Worm (Caenorhabditis elegans) whole organism, L4 larva: ENCODE results near the gene C35A5.3.

ENCODE experiments used
- D1046.2 ChIP-seq: fragments of 200-800 bp; sonication (Bioruptor generic); IDR thresholded peaks from 2 replicates; pipeline ENCODE4 v1.3.6; 2022; ENCODE audit warnings: missing genetic modification characterization, missing compliant biosample characterization
- F37D6.2 ChIP-seq: sonication (generic microtip); optimal IDR thresholded peaks from 2 replicates; lab custom pipeline; 2016; ENCODE audit warnings: mild to moderate bottlenecking, missing genetic modification characterization, missing compliant biosample characterization
- F44E2.7 ChIP-seq: fragments of 200-800 bp; sonication (Bioruptor generic); IDR thresholded peaks from 2 replicates; pipeline ENCODE4 v2.1.2; 2022; ENCODE audit warnings: missing genetic modification characterization, missing compliant biosample characterization
- R02D3.7 ChIP-seq: fragments of 150-350 bp; sonication (generic microtip); optimal IDR thresholded peaks from 3 replicates; lab custom pipeline; 2014; ENCODE audit warnings: missing biosample characterization, missing genetic modification characterization
- T26A8.4 ChIP-seq: fragments of 200-800 bp; sonication (Bioruptor generic); IDR thresholded peaks from 2 replicates; pipeline ENCODE4 v1.3.6; 2022; ENCODE audit warnings: missing genetic modification characterization, missing compliant biosample characterization
- Y105C5A.15 ChIP-seq: fragments of 200-800 bp; sonication (Bioruptor generic); IDR thresholded peaks from 2 replicates; pipeline ENCODE4 v1.3.6; 2022; ENCODE audit warnings: missing genetic modification characterization, missing compliant biosample characterization
- Y48G9A.11 ChIP-seq: fragments of 200-800 bp; sonication (Bioruptor generic); IDR thresholded peaks from 2 replicates; pipeline ENCODE4 v1.3.6; 2022; ENCODE audit warnings: missing genetic modification reagents, missing genetic modification characterization, missing compliant biosample characterization
- Y75B8A.6 ChIP-seq: fragments of 200-800 bp; sonication (Bioruptor generic); IDR thresholded peaks from 2 replicates; pipeline ENCODE4 v1.3.6; 2022; ENCODE audit warnings: missing genetic modification reagents, missing genetic modification characterization, missing compliant biosample characterization
- aly-2 ChIP-seq: sonication (generic microtip); optimal IDR thresholded peaks from 2 replicates; lab custom pipeline; 2018; ENCODE audit warnings: missing biosample characterization, missing genetic modification characterization
- ama-1 ChIP-seq: fragments of 150-350 bp; optimal IDR thresholded peaks from 2 replicates; lab custom pipeline; 2014; ENCODE audit warnings: inconsistent platforms, mixed read lengths
- ctbp-1 ChIP-seq: fragments of 200-800 bp; sonication (Bioruptor generic); IDR thresholded peaks from 2 replicates; pipeline ENCODE4 v1.3.6; 2022; ENCODE audit warnings: missing genetic modification reagents, missing genetic modification characterization, missing compliant biosample characterization
- daf-16 ChIP-seq, 3 experiments: sonication (generic microtip); optimal IDR thresholded peaks; 2 replicates each; lab custom pipeline; 2016 to 2017; ENCODE audit warnings: missing genetic modification characterization in 3 of 3, missing genetic modification reagents in 3 of 3, mild to moderate bottlenecking in 2 of 3, missing compliant biosample characterization in 2 of 3, missing biosample characterization in 1 of 3, moderate library complexity in 1 of 3
- daf-19 ChIP-seq: fragments of 200-800 bp; sonication (Bioruptor generic); conservative IDR thresholded peaks from 2 replicates; pipeline ENCODE4 v1.3.6; 2022; ENCODE audit warnings: missing genetic modification characterization, missing compliant biosample characterization
- dmd-9 ChIP-seq: fragments of 200-800 bp; sonication (Bioruptor generic); IDR thresholded peaks from 2 replicates; pipeline ENCODE4 v1.3.6; 2022; ENCODE audit warnings: missing genetic modification reagents, missing genetic modification characterization, missing compliant biosample characterization
- dpl-1 ChIP-seq: fragments of 150-350 bp; optimal IDR thresholded peaks from 2 replicates; lab custom pipeline; 2014; ENCODE audit warnings: missing biosample characterization, missing genetic modification reagents, missing genetic modification characterization
- dve-1 ChIP-seq: sonication (generic microtip); optimal IDR thresholded peaks from 2 replicates; lab custom pipeline; 2017; ENCODE audit warnings: antibody characterized with exemption, mild to moderate bottlenecking, missing genetic modification characterization, missing compliant biosample characterization; ENCODE audit not compliant: insufficient read depth
- fkh-10 ChIP-seq: fragments of 150-350 bp; optimal IDR thresholded peaks from 2 replicates; lab custom pipeline; 2014; ENCODE audit warnings: missing biosample characterization, missing genetic modification reagents, missing genetic modification characterization
- hlh-30 ChIP-seq: sonication (generic microtip); optimal IDR thresholded peaks from 2 replicates; lab custom pipeline; 2017; ENCODE audit warnings: antibody characterized with exemption, mild to moderate bottlenecking, missing genetic modification characterization, missing compliant biosample characterization; ENCODE audit not compliant: insufficient read depth
- lin-15B ChIP-seq: fragments of 150-350 bp; sonication (generic microtip); optimal IDR thresholded peaks from 3 replicates; lab custom pipeline; 2014; ENCODE audit warnings: missing biosample characterization, missing genetic modification characterization
- lin-29 ChIP-seq: fragments of 200-800 bp; sonication (Bioruptor generic); IDR thresholded peaks from 2 replicates; pipeline ENCODE4 v1.3.6; 2022; ENCODE audit warnings: missing genetic modification reagents, missing genetic modification characterization, missing compliant biosample characterization
- madf-5 ChIP-seq, 2 experiments: fragments of 200-800 bp; sonication (Bioruptor generic); IDR thresholded peaks; 2 replicates each; pipeline ENCODE4 v1.3.6; 2022; ENCODE audit warnings: missing compliant biosample characterization in 2 of 2, missing genetic modification characterization in 2 of 2
- mdl-1 ChIP-seq, 2 experiments: fragments of 150-350 bp in 1 of 2; sonication (generic microtip) in 1 of 2; optimal IDR thresholded peaks; 2 replicates each; lab custom pipeline; 2014 to 2017; ENCODE audit warnings: missing biosample characterization in 2 of 2, missing genetic modification characterization in 2 of 2
- mdt-29 ChIP-seq: fragments of 200-800 bp; sonication (Bioruptor generic); IDR thresholded peaks from 2 replicates; pipeline ENCODE4 v1.3.6; 2022; ENCODE audit warnings: missing genetic modification reagents, missing genetic modification characterization, missing compliant biosample characterization
- mxl-3 ChIP-seq: fragments of 200-800 bp; sonication (Bioruptor generic); optimal IDR thresholded peaks from 2 replicates; lab custom pipeline; 2018; ENCODE audit warnings: mild to moderate bottlenecking, missing genetic modification characterization, missing compliant biosample characterization
- nhr-102 ChIP-seq: sonication (generic microtip); optimal IDR thresholded peaks from 2 replicates; lab custom pipeline; 2016; ENCODE audit warnings: mild to moderate bottlenecking, missing genetic modification characterization, moderate library complexity, missing compliant biosample characterization
- nhr-11 ChIP-seq: fragments of 150-350 bp; optimal IDR thresholded peaks from 2 replicates; lab custom pipeline; 2014; ENCODE audit warnings: missing biosample characterization, missing genetic modification characterization
- nhr-237 ChIP-seq: sonication (generic microtip); optimal IDR thresholded peaks from 2 replicates; lab custom pipeline; 2017; ENCODE audit warnings: missing biosample characterization, missing genetic modification characterization
- nhr-25 ChIP-seq: sonication (generic microtip); optimal IDR thresholded peaks from 2 replicates; lab custom pipeline; 2017; ENCODE audit warnings: missing genetic modification characterization, mild to moderate bottlenecking, missing compliant biosample characterization, antibody characterized with exemption, moderate library complexity, borderline replicate concordance; ENCODE audit not compliant: insufficient read depth
- nhr-28 ChIP-seq: fragments of 150-350 bp; optimal IDR thresholded peaks from 2 replicates; lab custom pipeline; 2014; ENCODE audit warnings: missing biosample characterization, missing genetic modification characterization
- nhr-41 ChIP-seq: fragments of 200-800 bp; sonication (Bioruptor generic); IDR thresholded peaks from 2 replicates; pipeline ENCODE4 v1.3.6; 2022; ENCODE audit warnings: missing genetic modification reagents, missing genetic modification characterization, missing compliant biosample characterization
- nhr-42 ChIP-seq: fragments of 200-800 bp; sonication (Bioruptor generic); IDR thresholded peaks from 2 replicates; pipeline ENCODE4 v1.3.6; 2022; ENCODE audit warnings: missing genetic modification characterization, missing compliant biosample characterization
- nhr-76 ChIP-seq: fragments of 150-350 bp; optimal IDR thresholded peaks from 2 replicates; lab custom pipeline; 2014; ENCODE audit warnings: missing biosample characterization, missing genetic modification characterization
- nhr-77 ChIP-seq: fragments of 150-350 bp; optimal IDR thresholded peaks from 2 replicates; lab custom pipeline; 2014; ENCODE audit warnings: missing biosample characterization, missing genetic modification characterization
- pha-4 ChIP-seq, 2 experiments: fragments of 150-350 bp in 1 of 2; fragments of 200-800 bp in 1 of 2; sonication (Bioruptor generic) in 1 of 2; IDR thresholded peaks in 1 of 2; optimal IDR thresholded peaks in 1 of 2; 2 replicates each; pipeline versions ENCODE4 v1.3.6 to Lab custom; 2014 to 2022; ENCODE audit warnings: missing genetic modification characterization in 2 of 2, missing genetic modification reagents in 2 of 2, missing biosample characterization in 1 of 2, missing compliant biosample characterization in 1 of 2
- pqm-1 ChIP-seq: sonication (generic microtip); optimal IDR thresholded peaks from 2 replicates; lab custom pipeline; 2017; ENCODE audit warnings: missing biosample characterization, missing genetic modification characterization
- rbr-2 ChIP-seq: sonication (generic microtip); optimal IDR thresholded peaks from 2 replicates; lab custom pipeline; 2016; ENCODE audit warnings: missing genotype, missing genetic modification characterization, missing compliant biosample characterization
- skn-1 ChIP-seq: fragments of 150-350 bp; optimal IDR thresholded peaks from 2 replicates; lab custom pipeline; 2014; ENCODE audit warnings: missing biosample characterization, missing genetic modification characterization
- spr-3 ChIP-seq: fragments of 200-800 bp; sonication (Bioruptor generic); optimal IDR thresholded peaks from 2 replicates; lab custom pipeline; 2018; ENCODE audit warnings: mild to moderate bottlenecking, missing genetic modification characterization, missing compliant biosample characterization
- unc-62 ChIP-seq, 3 experiments: fragments of 150-350 bp in 1 of 3; sonication (generic microtip); optimal IDR thresholded peaks in 2 of 3; peaks in 1 of 3; 1 replicate in 1 of 3; 2 replicates in 2 of 3; lab custom pipeline; 2014 to 2017; ENCODE audit warnings: missing biosample characterization in 3 of 3, missing genetic modification characterization in 3 of 3, missing genetic modification reagents in 3 of 3, missing genotype in 1 of 3
- vab-7 ChIP-seq: fragments of 200-800 bp; sonication (Bioruptor generic); IDR thresholded peaks from 2 replicates; pipeline ENCODE4 v1.3.6; 2022; ENCODE audit warnings: missing genetic modification reagents, missing genetic modification characterization, missing compliant biosample characterization
- zfp-2 ChIP-seq: sonication (generic microtip); optimal IDR thresholded peaks from 2 replicates; lab custom pipeline; 2016; ENCODE audit warnings: mild to moderate bottlenecking, missing genetic modification characterization, missing compliant biosample characterization
- ztf-7 ChIP-seq: fragments of 150-350 bp; optimal IDR thresholded peaks from 2 replicates; lab custom pipeline; 2014; ENCODE audit warnings: missing biosample characterization, missing genetic modification characterization

The C35A5.3 gene

ce11 chrV:10501295-10501694 lies at the start of gene C35A5.3:
Gene C35A5.3 (minus strand): TSS chrV:10501395.
- TF ChIP-seq Y105C5A.15 (GFP tag; lab: Robert Waterston, UW) (no peak), madf-5 (GFP tag; IDR thresholded peaks at IDR 0.05; lab: Robert Waterston, UW) (no peak)

- TF ChIP-seq nhr-77 (tag; lab: Kevin White, UChicago): no peak
- TF ChIP-seq mxl-3 (GFP tag; lab: Kevin White, UChicago): no peak
- no peak for TF ChIP-seq spr-3
- TF ChIP-seq mdt-29 (GFP tag; lab: Robert Waterston, UW): no peak
- TF ChIP-seq vab-7 (GFP tag; lab: Robert Waterston, UW): no peak
- TF ChIP-seq zfp-2 (tag; lab: Kevin White, UChicago): no peak
- TF ChIP-seq R02D3.7: no peak
- TF ChIP-seq nhr-42: no peak
- no peak for TF ChIP-seq lin-29 (GFP tag; lab: Robert Waterston, UW)
- TF ChIP-seq ama-1 (lab: Kevin White, UChicago): no peak
- no peak for TF ChIP-seq hlh-30 (tag; lab: Kevin White, UChicago)
- no peak for TF ChIP-seq F44E2.7 (GFP tag; lab: Robert Waterston, UW)
- TF ChIP-seq unc-62 (GFP tag; optimal IDR thresholded peaks at IDR 0.05 in 1 of 2; lab: Kevin White, UChicago): no peak
- TF ChIP-seq unc-62 (tag; optimal IDR thresholded peaks at IDR 0.05; lab: Kevin White, UChicago): no peak
- TF ChIP-seq nhr-11 (tag; lab: Kevin White, UChicago): no peak
- no peak for TF ChIP-seq nhr-41 (GFP tag; lab: Robert Waterston, UW)
- TF ChIP-seq aly-2: no peak
These were observed 48.5 kb upstream of the C35A5.3 start, which contains the start of gene F32G8.2 for ce11 chrV:10549717-10550116. Gene F32G8.2 (plus strand): TSS chrV:10550017.

- TF ChIP-seq Y48G9A.11 (GFP tag; lab: Robert Waterston, UW) (no peak), pha-4 (GFP tag; IDR thresholded peaks at IDR 0.05; lab: Robert Waterston, UW) (no peak), pha-4 (tag; optimal IDR thresholded peaks at IDR 0.05; lab: Kevin White, UChicago) (no peak), pqm-1 (tag; lab: Kevin White, UChicago) (no peak), nhr-25 (tag; lab: Kevin White, UChicago) (no peak), fkh-10 (GFP tag; lab: Kevin White, UChicago) (no peak), dmd-9 (GFP tag; lab: Robert Waterston, UW) (no peak), rbr-2 (tag; lab: Kevin White, UChicago) (no peak), unc-62 (GFP tag; optimal IDR thresholded peaks at IDR 0.05 in 1 of 2; lab: Kevin White, UChicago) (no peak), unc-62 (tag; optimal IDR thresholded peaks at IDR 0.05; lab: Kevin White, UChicago) (no peak), dve-1 (tag; lab: Kevin White, UChicago) (no peak), Y105C5A.15 (GFP tag; lab: Robert Waterston, UW) (no peak), lin-15B (no peak), nhr-76 (tag; lab: Kevin White, UChicago) (no peak), Y75B8A.6 (no peak), T26A8.4 (GFP tag; lab: Robert Waterston, UW) (no peak), ctbp-1 (no peak), skn-1 (tag; lab: Kevin White, UChicago) (no peak), mdl-1 (tag; optimal IDR thresholded peaks at IDR 0.05; lab: Kevin White, UChicago) (no peak), nhr-237 (tag; lab: Kevin White, UChicago) (no peak), F44E2.7 (GFP tag; lab: Robert Waterston, UW) (no peak), ztf-7 (tag; lab: Kevin White, UChicago) (no peak)
- TF ChIP-seq, all 104 proteins: peak for 0
These were observed 47.8 kb upstream of the C35A5.3 start, which contains the start of gene srd-34 for ce11 chrV:10548981-10549380. Gene srd-34 (minus strand): TSS chrV:10549081.

- TF ChIP-seq nhr-25 (tag; lab: Kevin White, UChicago) (no peak), nhr-102 (tag; lab: Kevin White, UChicago) (no peak), daf-19 (GFP tag; lab: Robert Waterston, UW) (no peak), D1046.2 (GFP tag; lab: Robert Waterston, UW) (no peak), F37D6.2 (tag; lab: Kevin White, UChicago) (no peak), nhr-28 (peak; percentile 98), pqm-1 (tag; lab: Kevin White, UChicago) (no peak), dpl-1 (GFP tag; lab: Kevin White, UChicago) (no peak), daf-16 (GFP tag; optimal IDR thresholded peaks at IDR 0.05; lab: Kevin White, UChicago) (no peak), daf-16 (tag; optimal IDR thresholded peaks at IDR 0.05; lab: Kevin White, UChicago) (peak; percentile 90), nhr-77 (tag; lab: Kevin White, UChicago) (peak; percentile 98)
These were observed 45.6 kb upstream of the C35A5.3 start, which contains the start of gene F25D1.5 for ce11 chrV:10546749-10547148. Gene F25D1.5 (minus strand): TSS chrV:10546783.
